Fruit fly (Drosophila melanogaster): ENCODE measurements around the gene Snx17.

DNA sequence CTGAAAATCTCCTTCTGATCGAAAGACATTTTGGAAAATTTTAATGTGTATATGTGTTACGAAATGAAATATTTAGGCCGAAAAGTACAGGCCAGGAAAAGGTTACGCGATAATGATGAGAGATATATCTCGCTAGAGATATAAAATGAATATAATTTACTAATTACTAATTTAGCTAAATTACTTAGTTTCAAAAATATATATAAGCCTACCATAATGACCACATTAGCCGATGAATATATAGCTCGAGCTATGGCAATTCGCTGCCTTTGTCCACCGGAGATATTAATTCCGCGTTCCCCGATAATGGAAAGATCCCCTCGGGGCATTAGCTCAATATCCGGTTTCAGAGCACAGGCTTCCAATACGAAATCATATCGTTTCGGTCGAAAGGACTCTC is 15.4 kb downstream of the Snx17 start, which contains the start of gene Fum4:
- TF ChIP-seq CrebA (GFP tag; optimal IDR thresholded peaks at IDR 0.05; ENCODE audit: borderline replicate concordance) = no peak
- no peak for TF ChIP-seq Abd-B (GFP tag; optimal IDR thresholded peaks at IDR 0.05)
- no peak for TF ChIP-seq Myc (optimal IDR thresholded peaks at IDR 0.05)
- no peak for TF ChIP-seq usp (GFP tag; optimal IDR thresholded peaks at IDR 0.05)
- no peak for TF ChIP-seq Sp1 (GFP tag; optimal IDR thresholded peaks at IDR 0.05)
- TF ChIP-seq rgr (GFP tag; optimal IDR thresholded peaks at IDR 0.05) = no peak
- no peak for TF ChIP-seq h (GFP tag; optimal IDR thresholded peaks at IDR 0.05)
- TF ChIP-seq Hr78 (GFP tag; optimal IDR thresholded peaks at IDR 0.05) = no peak
- no peak for TF ChIP-seq sage (GFP tag; optimal IDR thresholded peaks at IDR 0.05)
- TF ChIP-seq OdsH (GFP tag; optimal IDR thresholded peaks at IDR 0.05) = no peak

Data from whole organism, wandering third instar larva.